Worm (Caenorhabditis elegans) whole organism, mixed stage, embryonic: ENCODE measurements around the gene kcc-1.

Source experiments
- M03D4.4 ChIP-seq: sonication (generic microtip); optimal IDR thresholded peaks from 2 replicates; lab custom pipeline; 2017; ENCODE audit warnings: mild to moderate bottlenecking, missing genetic modification characterization, missing compliant biosample characterization
- blmp-1 ChIP-seq: fragments of 150-350 bp; optimal IDR thresholded peaks from 2 replicates; lab custom pipeline; 2014; ENCODE audit warnings: missing biosample characterization, missing genetic modification characterization
- ceh-39 ChIP-seq: fragments of 150-350 bp; optimal IDR thresholded peaks from 2 replicates; lab custom pipeline; 2014; ENCODE audit warnings: missing biosample characterization, missing genetic modification characterization
- ceh-83 ChIP-seq: fragments of 200-800 bp; sonication (Bioruptor generic); optimal IDR thresholded peaks from 2 replicates; lab custom pipeline; 2018; ENCODE audit warnings: mild to moderate bottlenecking, missing genetic modification characterization, missing compliant biosample characterization
- ces-1 ChIP-seq: fragments of 150-350 bp; optimal IDR thresholded peaks from 2 replicates; lab custom pipeline; 2014; ENCODE audit warnings: missing biosample characterization, missing genetic modification reagents, missing genetic modification characterization
- cnd-1 ChIP-seq: fragments of 200-800 bp; sonication (Bioruptor generic); optimal IDR thresholded peaks from 2 replicates; lab custom pipeline; 2018; ENCODE audit warnings: mild to moderate bottlenecking, missing genetic modification characterization, missing compliant biosample characterization
- elt-1 ChIP-seq: sonication (generic microtip); optimal IDR thresholded peaks from 2 replicates; lab custom pipeline; 2017; ENCODE audit warnings: missing genetic modification characterization, mild to moderate bottlenecking, missing compliant biosample characterization, antibody characterized with exemption, moderate library complexity, borderline replicate concordance; ENCODE audit not compliant: insufficient read depth
- flh-1 ChIP-seq: fragments of 200-800 bp; sonication (Bioruptor generic); optimal IDR thresholded peaks from 2 replicates; lab custom pipeline; 2018; ENCODE audit warnings: mild to moderate bottlenecking, missing genetic modification characterization, moderate library complexity, missing compliant biosample characterization
- ham-2 ChIP-seq: fragments of 200-800 bp; sonication (Bioruptor generic); optimal IDR thresholded peaks from 2 replicates; lab custom pipeline; 2018; ENCODE audit warnings: mild to moderate bottlenecking, missing genetic modification characterization, missing compliant biosample characterization
- hlh-1 ChIP-seq: fragments of 150-350 bp; optimal IDR thresholded peaks from 2 replicates; lab custom pipeline; 2014; ENCODE audit warnings: missing biosample characterization, missing genetic modification reagents, missing genetic modification characterization
- lin-13 ChIP-seq: fragments of 150-350 bp; optimal IDR thresholded peaks from 2 replicates; lab custom pipeline; 2014; ENCODE audit warnings: missing biosample characterization, missing genetic modification characterization
- lin-32 ChIP-seq: fragments of 200-800 bp; sonication (Bioruptor generic); optimal IDR thresholded peaks from 2 replicates; lab custom pipeline; 2018; ENCODE audit warnings: mild to moderate bottlenecking, missing genetic modification characterization, missing compliant biosample characterization
- lsy-2 ChIP-seq: fragments of 150-350 bp; optimal IDR thresholded peaks from 2 replicates; lab custom pipeline; 2014; ENCODE audit warnings: missing biosample characterization, missing genetic modification characterization
- mab-5 ChIP-seq: fragments of 150-350 bp; optimal IDR thresholded peaks from 2 replicates; lab custom pipeline; 2014; ENCODE audit warnings: missing biosample characterization, missing genetic modification characterization
- mep-1 ChIP-seq: fragments of 150-350 bp; optimal IDR thresholded peaks from 2 replicates; lab custom pipeline; 2017; ENCODE audit warnings: missing biosample characterization, missing genetic modification reagents, missing genetic modification characterization, inconsistent platforms
- mls-2 ChIP-seq: sonication (generic microtip); optimal IDR thresholded peaks from 2 replicates; lab custom pipeline; 2016; ENCODE audit warnings: mild to moderate bottlenecking, missing genetic modification characterization, moderate library complexity, missing compliant biosample characterization
- nhr-2 ChIP-seq: fragments of 150-350 bp; optimal IDR thresholded peaks from 2 replicates; lab custom pipeline; 2014; ENCODE audit warnings: missing biosample characterization, missing genetic modification characterization
- nhr-237 ChIP-seq: fragments of 150-350 bp; optimal IDR thresholded peaks from 2 replicates; lab custom pipeline; 2014; ENCODE audit warnings: missing biosample characterization, missing genetic modification characterization
- nhr-28 ChIP-seq: fragments of 150-350 bp; optimal IDR thresholded peaks from 2 replicates; lab custom pipeline; 2014; ENCODE audit warnings: missing biosample characterization, missing genetic modification characterization
- pha-4 ChIP-seq: fragments of 150-350 bp; optimal IDR thresholded peaks from 2 replicates; lab custom pipeline; 2018; ENCODE audit warnings: missing biosample characterization, missing genetic modification reagents, missing genetic modification characterization
- snpc-4 ChIP-seq: fragments of 150-350 bp; optimal IDR thresholded peaks from 2 replicates; lab custom pipeline; 2014; ENCODE audit warnings: missing biosample characterization, missing genetic modification characterization
- sptf-1 ChIP-seq: sonication (generic microtip); optimal IDR thresholded peaks from 2 replicates; lab custom pipeline; 2017; ENCODE audit warnings: mild to moderate bottlenecking, missing genetic modification characterization, moderate library complexity, missing compliant biosample characterization
- tbx-8 ChIP-seq: fragments of 200-800 bp; sonication (Bioruptor generic); optimal IDR thresholded peaks from 2 replicates; lab custom pipeline; 2018; ENCODE audit warnings: mild to moderate bottlenecking, missing genetic modification characterization, moderate library complexity, missing compliant biosample characterization
- unc-120 ChIP-seq: sonication (generic microtip); optimal IDR thresholded peaks from 2 replicates; lab custom pipeline; 2017; ENCODE audit warnings: missing genetic modification characterization, missing compliant biosample characterization; ENCODE audit not compliant: poor library complexity, severe bottlenecking
- unc-39 ChIP-seq: fragments of 150-350 bp; optimal IDR thresholded peaks from 2 replicates; lab custom pipeline; 2014; ENCODE audit warnings: missing biosample characterization, missing genetic modification characterization
- unc-62 ChIP-seq: fragments of 150-350 bp; optimal IDR thresholded peaks from 2 replicates; lab custom pipeline; 2014; ENCODE audit warnings: missing biosample characterization, missing genetic modification reagents, missing genetic modification characterization
- zip-8 ChIP-seq: fragments of 150-350 bp; optimal IDR thresholded peaks from 2 replicates; lab custom pipeline; 2014; ENCODE audit warnings: missing biosample characterization, missing genetic modification characterization
- ztf-11 ChIP-seq: fragments of 150-350 bp; optimal IDR thresholded peaks from 2 replicates; lab custom pipeline; 2014; ENCODE audit warnings: missing biosample characterization, missing genetic modification characterization

Gene kcc-1

DNA sequence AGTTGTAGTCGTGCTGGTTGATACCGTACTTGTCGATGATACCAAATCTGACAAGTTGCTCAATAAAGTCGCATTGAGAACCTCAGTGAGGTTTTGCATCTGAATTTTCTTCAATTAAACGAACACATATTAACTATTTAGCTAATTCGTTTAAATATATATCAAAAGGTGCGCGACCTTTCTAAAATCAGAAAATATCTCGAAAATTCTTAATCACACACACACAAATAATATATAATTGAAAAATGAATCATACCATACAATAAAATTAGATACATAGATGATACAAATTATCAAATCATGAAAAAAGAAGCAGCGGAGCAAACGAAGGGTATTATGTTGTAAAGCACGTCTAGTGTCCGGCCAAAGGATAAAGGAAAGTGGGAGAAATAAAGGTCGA is 22.1 kb downstream of the kcc-1 start, which contains the start of gene D2024.5:
D2024.5 (minus strand) TSS at position 101 of the 400 bp plus-strand sequence.
- TF ChIP-seq lsy-2 (tag; lab: Kevin White, UChicago) (no peak), ham-2 (GFP tag; lab: Kevin White, UChicago) (no peak), unc-120 (tag; lab: Kevin White, UChicago) (no peak), lin-32 (GFP tag; lab: Kevin White, UChicago) (no peak), nhr-2 (tag; lab: Kevin White, UChicago) (no peak), nhr-237 (tag; lab: Kevin White, UChicago) (no peak), ceh-83 (GFP tag; lab: Kevin White, UChicago) (no peak), ces-1 (GFP tag; lab: Kevin White, UChicago) (no peak), cnd-1 (tag; lab: Kevin White, UChicago) (no peak), elt-1 (no peak), M03D4.4 (tag; lab: Kevin White, UChicago) (no peak), flh-1 (GFP tag; lab: Kevin White, UChicago) (no peak), nhr-28 (tag; lab: Kevin White, UChicago) (no peak), mep-1 (tag; lab: Kevin White, UChicago) (no peak)

DNA sequence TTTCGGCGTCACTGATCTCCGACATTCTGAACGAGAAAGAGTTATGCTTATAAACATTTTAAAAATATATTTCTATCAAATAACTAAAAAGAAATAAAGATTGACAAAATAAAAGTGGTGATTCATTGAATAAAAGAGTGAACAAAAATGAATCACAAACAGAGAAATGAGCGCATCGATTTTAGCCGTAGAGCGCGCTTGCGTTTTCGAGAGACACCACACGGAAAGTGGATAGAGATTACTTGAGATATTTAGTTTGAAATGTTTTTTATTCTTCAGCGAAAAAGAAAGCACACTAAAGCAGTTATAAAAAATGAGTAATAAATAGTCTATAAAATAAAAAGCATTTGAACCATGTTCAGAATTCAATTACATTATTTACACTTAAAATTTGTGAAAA is 24.1 kb downstream of the kcc-1 start, which contains the start of gene cap-1:
cap-1 (minus strand) TSS at position 26 of the 400 bp plus-strand sequence.
- TF ChIP-seq lsy-2 (tag; lab: Kevin White, UChicago) (peak; percentile 60), ceh-39 (tag; lab: Kevin White, UChicago) (peak; percentile 65), lin-13 (tag; lab: Kevin White, UChicago) (peak; percentile 54), unc-120 (tag; lab: Kevin White, UChicago) (no peak), pha-4 (tag; lab: Kevin White, UChicago) (peak; percentile 36), ztf-11 (no peak), ceh-83 (GFP tag; lab: Kevin White, UChicago) (no peak), blmp-1 (no peak), mep-1 (tag; lab: Kevin White, UChicago) (peak; percentile 78), mls-2 (peak; percentile 11), ham-2 (GFP tag; lab: Kevin White, UChicago) (no peak), ces-1 (GFP tag; lab: Kevin White, UChicago) (peak; percentile 70), zip-8 (tag; lab: Kevin White, UChicago) (no peak), nhr-28 (tag; lab: Kevin White, UChicago) (no peak), hlh-1 (peak; percentile 47), nhr-237 (tag; lab: Kevin White, UChicago) (peak; percentile 38), sptf-1 (tag; lab: Kevin White, UChicago) (peak; percentile 13), unc-62 (GFP tag; lab: Kevin White, UChicago) (no peak)

ce11 chrIV:7230935-7231334 is 24.9 kb downstream of the kcc-1 start, which contains the start of gene D2024.4:
Gene D2024.4, plus strand, starts transcription at chrIV:7231235.
- TF ChIP-seq lsy-2 (tag; lab: Kevin White, UChicago), result no peak
- TF ChIP-seq ceh-39 (tag; lab: Kevin White, UChicago), result no peak
- TF ChIP-seq unc-39 (tag; lab: Kevin White, UChicago), result no peak
- TF ChIP-seq mep-1 (tag; lab: Kevin White, UChicago), result no peak
- TF ChIP-seq nhr-2 (tag; lab: Kevin White, UChicago), result no peak
- no peak for TF ChIP-seq mls-2
- no peak for TF ChIP-seq ztf-11
- no peak for TF ChIP-seq ces-1 (GFP tag; lab: Kevin White, UChicago)

DNA sequence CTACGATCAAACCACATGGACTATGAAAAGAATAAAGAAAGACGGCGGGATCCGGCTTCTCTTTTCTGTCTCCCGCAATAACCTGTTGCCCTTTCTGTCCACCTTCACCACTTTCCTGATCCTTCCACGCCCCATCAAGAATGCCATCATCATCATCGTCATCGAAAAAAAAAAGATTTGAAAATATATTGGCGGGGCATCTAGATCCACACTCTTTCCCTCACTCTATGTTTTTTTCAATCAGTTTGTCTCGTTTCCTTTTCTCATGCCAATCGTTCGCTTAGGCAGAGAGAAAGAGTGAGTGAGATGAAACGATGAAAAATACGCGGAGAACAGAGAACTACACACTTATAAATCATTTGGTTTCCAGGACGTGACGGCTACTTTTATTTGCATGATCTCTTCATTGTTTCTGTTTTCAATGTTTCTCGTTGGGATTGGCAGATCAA is 27.5 kb downstream of the kcc-1 start:
- TF ChIP-seq unc-62 (GFP tag; lab: Kevin White, UChicago), result peak; percentile 41
- TF ChIP-seq lin-13 (tag; lab: Kevin White, UChicago), result no peak
- peak; percentile 27 for TF ChIP-seq blmp-1

DNA sequence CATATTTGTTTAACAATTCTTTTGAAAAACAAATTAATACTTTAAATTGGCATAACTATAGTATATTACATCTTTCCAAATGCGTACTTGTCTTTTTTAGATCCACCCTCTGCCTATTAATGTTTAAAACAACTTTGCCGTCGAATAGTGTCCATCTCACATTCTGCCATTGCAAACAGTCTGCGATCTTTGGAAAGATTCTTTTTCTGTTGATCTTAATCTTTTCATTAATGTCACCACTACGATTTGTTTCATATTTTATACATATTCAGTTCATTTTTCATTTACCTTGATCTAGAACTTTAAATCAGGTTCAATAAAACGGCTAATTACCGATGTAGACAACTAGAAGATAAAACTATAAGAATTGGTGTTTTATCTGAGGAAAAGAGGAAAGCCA is 28.6 kb downstream of the kcc-1 start:
- TF ChIP-seq ham-2 (GFP tag; lab: Kevin White, UChicago) (no peak), snpc-4 (tag; lab: Kevin White, UChicago) (no peak), lsy-2 (tag; lab: Kevin White, UChicago) (no peak), mls-2 (no peak), mab-5 (tag; lab: Kevin White, UChicago) (no peak), ceh-39 (tag; lab: Kevin White, UChicago) (no peak), elt-1 (peak; percentile 39), hlh-1 (no peak), tbx-8 (GFP tag; lab: Kevin White, UChicago) (no peak)
